Fruit fly (Drosophila melanogaster): ENCODE measurements around the gene glu.

The glu gene

dm6 chr2L:16684908-16685611, 53.1 kb downstream of the glu start:
- TF ChIP-seq usp (GFP tag; optimal IDR thresholded peaks at IDR 0.05): no peak
- peak; percentile 49 for TF ChIP-seq woc (GFP tag; optimal IDR thresholded peaks at IDR 0.05)
- no peak for TF ChIP-seq Abd-B (GFP tag; optimal IDR thresholded peaks at IDR 0.05)
- TF ChIP-seq rgr (GFP tag; optimal IDR thresholded peaks at IDR 0.05): peak; percentile 48
- no peak for TF ChIP-seq Dfd (GFP tag; optimal IDR thresholded peaks at IDR 0.05)
- TF ChIP-seq CG9705 (GFP tag; optimal IDR thresholded peaks at IDR 0.05): peak; percentile 43
- no peak for TF ChIP-seq tai (GFP tag; optimal IDR thresholded peaks at IDR 0.05)
- TF ChIP-seq Myc (optimal IDR thresholded peaks at IDR 0.05): no peak
- peak; percentile 83 for TF ChIP-seq Vsx2 (GFP tag; optimal IDR thresholded peaks at IDR 0.05; ENCODE audit: partially characterized antibody)
- TF ChIP-seq br (GFP tag; optimal IDR thresholded peaks at IDR 0.05): no peak
- TF ChIP-seq h (GFP tag; optimal IDR thresholded peaks at IDR 0.05): no peak
- TF ChIP-seq CrebA (GFP tag; optimal IDR thresholded peaks at IDR 0.05; ENCODE audit: borderline replicate concordance): peak; percentile 21
- TF ChIP-seq sage (GFP tag; optimal IDR thresholded peaks at IDR 0.05): no peak
- TF ChIP-seq dmrt93B (GFP tag; optimal IDR thresholded peaks at IDR 0.05): peak; percentile 52
- no peak for TF ChIP-seq Hnf4 (GFP tag; optimal IDR thresholded peaks at IDR 0.05)
- no peak for TF ChIP-seq CG32264 (GFP tag; optimal IDR thresholded peaks at IDR 0.05)
- peak; percentile 3 for TF ChIP-seq brk (GFP tag; optimal IDR thresholded peaks at IDR 0.05)
- no peak for TF ChIP-seq pan (optimal IDR thresholded peaks at IDR 0.05)
- no peak for TF ChIP-seq lola (GFP tag; optimal IDR thresholded peaks at IDR 0.05)
- no peak for TF ChIP-seq Rel (GFP tag; optimal IDR thresholded peaks at IDR 0.05)
- no peak for TF ChIP-seq Rel (tag; optimal IDR thresholded peaks at IDR 0.05)
- TF ChIP-seq dsf (GFP tag; optimal IDR thresholded peaks at IDR 0.05; ENCODE audit: borderline replicate concordance): no peak
- TF ChIP-seq Sp1 (GFP tag; optimal IDR thresholded peaks at IDR 0.05): peak; percentile 90
- TF ChIP-seq sv (GFP tag; optimal IDR thresholded peaks at IDR 0.05): no peak
- peak; percentile 94 for TF ChIP-seq Dif (GFP tag; optimal IDR thresholded peaks at IDR 0.05; ENCODE audit: partially characterized antibody)
- TF ChIP-seq GATAd (GFP tag; optimal IDR thresholded peaks at IDR 0.05): no peak
- TF ChIP-seq N (GFP tag; optimal IDR thresholded peaks at IDR 0.05): no peak
- TF ChIP-seq OdsH (GFP tag; optimal IDR thresholded peaks at IDR 0.05): peak; percentile 77
- TF ChIP-seq fru (GFP tag; optimal IDR thresholded peaks at IDR 0.05): peak; percentile 65
- no peak for TF ChIP-seq Jra (GFP tag; optimal IDR thresholded peaks at IDR 0.05)
- TF ChIP-seq foxo (GFP tag; optimal IDR thresholded peaks at IDR 0.05): peak in 1 of 2 experiments; percentile 79
- peak; percentile 17 for TF ChIP-seq Hr83 (GFP tag; optimal IDR thresholded peaks at IDR 0.05; ENCODE audit: poor library complexity, severe bottlenecking)
- no peak for TF ChIP-seq ey (GFP tag; optimal IDR thresholded peaks at IDR 0.05)
- TF ChIP-seq Mio (GFP tag; optimal IDR thresholded peaks at IDR 0.05): no peak
- TF ChIP-seq jim (GFP tag; optimal IDR thresholded peaks at IDR 0.05): no peak
- TF ChIP-seq Hr78 (GFP tag; optimal IDR thresholded peaks at IDR 0.05): no peak
- peak; percentile 78 for TF ChIP-seq HLH106 (tag; optimal IDR thresholded peaks at IDR 0.05)
- peak; percentile 60 to 87 for TF ChIP-seq dl (GFP tag; optimal IDR thresholded peaks at IDR 0.05; ENCODE audit: insufficient read depth in 1 of 2, partially characterized antibody in 2 of 2)
- TF ChIP-seq psq (GFP tag; optimal IDR thresholded peaks at IDR 0.05): peak; percentile 78

DNA sequence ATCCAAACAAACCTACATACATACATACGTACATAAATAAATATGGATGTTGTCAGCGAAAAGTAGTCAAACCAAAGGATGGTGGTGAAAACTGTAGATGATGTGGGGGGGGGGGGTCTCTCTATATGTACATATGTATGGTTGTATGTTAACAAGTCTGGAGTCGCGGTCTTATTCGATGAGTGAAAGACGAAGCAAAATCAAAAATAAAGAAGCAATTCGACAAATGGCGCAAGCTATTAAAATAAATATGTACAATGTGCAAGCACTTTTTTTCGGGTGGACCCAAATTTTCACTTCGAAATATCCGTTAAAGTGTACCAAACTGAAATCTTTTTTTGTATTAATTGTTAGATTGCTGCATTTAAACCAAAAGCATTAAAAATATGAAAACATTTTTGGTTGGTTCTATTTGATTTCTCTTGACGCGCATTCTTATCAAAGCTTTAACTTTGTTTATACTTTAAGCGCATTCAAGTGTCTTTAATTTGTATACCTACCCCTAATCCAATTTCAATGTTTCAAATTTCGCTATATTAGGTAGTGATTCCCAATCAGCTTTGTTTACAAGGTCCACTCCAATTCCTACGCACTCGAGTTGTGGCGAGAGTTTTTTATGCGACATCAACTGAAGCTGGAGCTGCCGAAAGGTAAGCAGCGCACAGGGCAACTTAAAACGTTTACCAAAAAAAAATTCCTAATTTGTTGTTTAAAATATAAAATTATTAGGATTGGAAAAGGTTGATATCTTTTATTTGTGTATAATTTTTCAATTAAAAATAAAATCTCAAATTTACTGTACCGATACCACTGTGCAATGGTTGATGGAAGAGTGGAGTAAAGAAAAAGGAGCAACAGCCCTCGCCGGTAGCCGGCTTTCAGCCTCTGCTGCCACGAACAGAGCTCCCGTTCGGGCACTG, 54.0 kb downstream of the glu start, which contains the start of gene CG31807:
TSS of gene CG31807 (minus strand) at position 51 of the 920 bp plus-strand sequence.
- TF ChIP-seq CrebA (GFP tag; optimal IDR thresholded peaks at IDR 0.05; ENCODE audit: borderline replicate concordance): peak; percentile 67
- peak; percentile 29 for TF ChIP-seq GATAd (GFP tag; optimal IDR thresholded peaks at IDR 0.05)
- no peak for TF ChIP-seq jim (GFP tag; optimal IDR thresholded peaks at IDR 0.05)
- TF ChIP-seq Sp1 (GFP tag; optimal IDR thresholded peaks at IDR 0.05): peak; percentile 92
- TF ChIP-seq rgr (GFP tag; optimal IDR thresholded peaks at IDR 0.05): peak; percentile 76
- TF ChIP-seq Dif (GFP tag; optimal IDR thresholded peaks at IDR 0.05; ENCODE audit: partially characterized antibody): no peak
- TF ChIP-seq Vsx2 (GFP tag; optimal IDR thresholded peaks at IDR 0.05; ENCODE audit: partially characterized antibody): no peak
- peak; percentile 61 for TF ChIP-seq Rel (GFP tag; optimal IDR thresholded peaks at IDR 0.05)
- TF ChIP-seq Rel (tag; optimal IDR thresholded peaks at IDR 0.05): peak; percentile 70
- TF ChIP-seq foxo (GFP tag; optimal IDR thresholded peaks at IDR 0.05): peak in 1 of 2 experiments; percentile 82
- peak; percentile 48 for TF ChIP-seq tai (GFP tag; optimal IDR thresholded peaks at IDR 0.05)
- TF ChIP-seq usp (GFP tag; optimal IDR thresholded peaks at IDR 0.05): no peak
- peak; percentile 90 for TF ChIP-seq br (GFP tag; optimal IDR thresholded peaks at IDR 0.05)
- TF ChIP-seq dsf (GFP tag; optimal IDR thresholded peaks at IDR 0.05; ENCODE audit: borderline replicate concordance): peak; percentile 6
- no peak for TF ChIP-seq pan (optimal IDR thresholded peaks at IDR 0.05)
- TF ChIP-seq Abd-B (GFP tag; optimal IDR thresholded peaks at IDR 0.05): no peak
- TF ChIP-seq Hr83 (GFP tag; optimal IDR thresholded peaks at IDR 0.05; ENCODE audit: poor library complexity, severe bottlenecking): no peak
- TF ChIP-seq sage (GFP tag; optimal IDR thresholded peaks at IDR 0.05): peak; percentile 45
- TF ChIP-seq CG9705 (GFP tag; optimal IDR thresholded peaks at IDR 0.05): peak; percentile 73
- no peak for TF ChIP-seq N (GFP tag; optimal IDR thresholded peaks at IDR 0.05)
- TF ChIP-seq CG32264 (GFP tag; optimal IDR thresholded peaks at IDR 0.05): peak; percentile 64
- TF ChIP-seq sv (GFP tag; optimal IDR thresholded peaks at IDR 0.05): peak; percentile 42
- TF ChIP-seq Jra (GFP tag; optimal IDR thresholded peaks at IDR 0.05): peak; percentile 14
- TF ChIP-seq OdsH (GFP tag; optimal IDR thresholded peaks at IDR 0.05): peak; percentile 60
- TF ChIP-seq brk (GFP tag; optimal IDR thresholded peaks at IDR 0.05): peak; percentile 46
- TF ChIP-seq Mio (GFP tag; optimal IDR thresholded peaks at IDR 0.05): no peak
- TF ChIP-seq lola (GFP tag; optimal IDR thresholded peaks at IDR 0.05): no peak
- peak; percentile 68 for TF ChIP-seq dmrt93B (GFP tag; optimal IDR thresholded peaks at IDR 0.05)
- TF ChIP-seq HLH106 (tag; optimal IDR thresholded peaks at IDR 0.05): peak; percentile 90
- no peak for TF ChIP-seq Dfd (GFP tag; optimal IDR thresholded peaks at IDR 0.05)
- peak; percentile 90 for TF ChIP-seq woc (GFP tag; optimal IDR thresholded peaks at IDR 0.05)
- TF ChIP-seq dl (GFP tag; optimal IDR thresholded peaks at IDR 0.05; ENCODE audit: insufficient read depth in 1 of 2, partially characterized antibody in 2 of 2): no peak
- peak; percentile 61 for TF ChIP-seq Hnf4 (GFP tag; optimal IDR thresholded peaks at IDR 0.05)
- no peak for TF ChIP-seq Hr78 (GFP tag; optimal IDR thresholded peaks at IDR 0.05)
- peak; percentile 80 for TF ChIP-seq ey (GFP tag; optimal IDR thresholded peaks at IDR 0.05)
- TF ChIP-seq psq (GFP tag; optimal IDR thresholded peaks at IDR 0.05): peak; percentile 72
